Worm (Caenorhabditis elegans): ENCODE data around the gene F53H2.1.

F53H2.1 gene

ce11 chrV:20393773-20394172, 6.3 kb downstream of the F53H2.1 start, which contains the start of gene cnc-7:
Gene cnc-7, plus strand, starts transcription at chrV:20394073.
- TF ChIP-seq lin-35 (GFP tag; optimal IDR thresholded peaks at IDR 0.05) (no peak), zag-1 (tag; optimal IDR thresholded peaks at IDR 0.05) (no peak), fkh-10 (GFP tag; optimal IDR thresholded peaks at IDR 0.05) (no peak), aly-2 (tag; optimal IDR thresholded peaks at IDR 0.05) (no peak), C04F5.9 (tag; optimal IDR thresholded peaks at IDR 0.05) (no peak), hpl-2 (GFP tag; optimal IDR thresholded peaks at IDR 0.05) (no peak), unc-30 (tag; optimal IDR thresholded peaks at IDR 0.05) (no peak), mab-9 (GFP tag; IDR thresholded peaks at IDR 0.05) (no peak), hlh-4 (tag; optimal IDR thresholded peaks at IDR 0.05) (no peak), tbx-2 (tag; optimal IDR thresholded peaks at IDR 0.05) (no peak)

DNA sequence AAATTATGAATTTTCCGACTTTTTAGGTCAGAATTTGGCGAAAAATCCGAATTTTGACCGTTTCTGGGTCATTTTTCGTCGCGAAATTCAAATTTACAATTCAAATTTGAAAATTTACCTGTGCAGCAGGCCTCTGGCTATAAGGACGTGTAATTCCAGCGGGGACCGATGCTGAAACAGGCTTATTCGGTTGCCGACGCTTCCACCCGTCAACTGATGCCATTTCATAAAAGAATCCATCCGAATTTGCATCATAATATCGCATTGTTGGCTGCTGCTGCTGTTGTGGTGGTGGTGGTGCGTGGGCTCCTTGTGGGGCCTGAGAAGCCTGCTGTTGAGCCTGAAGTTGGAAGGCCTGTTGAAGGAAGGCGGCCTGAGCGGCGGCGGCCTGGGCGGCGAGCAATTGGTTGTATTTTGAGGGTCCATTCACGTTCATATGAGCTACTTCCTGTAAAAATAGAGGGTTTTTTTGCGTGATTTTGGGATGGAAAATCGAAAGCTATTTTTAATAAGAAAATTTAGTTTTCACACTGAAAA, 12.1 kb downstream of the F53H2.1 start:
- TF ChIP-seq ztf-11 (tag; optimal IDR thresholded peaks at IDR 0.05) (no peak), tbx-2 (tag; optimal IDR thresholded peaks at IDR 0.05) (no peak), xbp-1 (tag; optimal IDR thresholded peaks at IDR 0.05) (no peak), C04F5.9 (tag; optimal IDR thresholded peaks at IDR 0.05) (no peak), zag-1 (tag; optimal IDR thresholded peaks at IDR 0.05) (no peak), vab-15 (tag; optimal IDR thresholded peaks at IDR 0.05) (no peak), ama-1 (optimal IDR thresholded peaks at IDR 0.05) (no peak), ceh-90 (tag; optimal IDR thresholded peaks at IDR 0.05) (no peak), swsn-7 (tag; optimal IDR thresholded peaks at IDR 0.05) (no peak), elt-3 (tag; optimal IDR thresholded peaks at IDR 0.05) (no peak), nhr-85 (tag) (no peak), ceh-82 (tag; optimal IDR thresholded peaks at IDR 0.05) (no peak), egl-13 (tag; optimal IDR thresholded peaks at IDR 0.05) (no peak), dsc-1 (tag; optimal IDR thresholded peaks at IDR 0.05) (no peak), nhr-20 (tag; optimal IDR thresholded peaks at IDR 0.05) (no peak), unc-86 (tag; optimal IDR thresholded peaks at IDR 0.05) (no peak), efl-3 (GFP tag; optimal IDR thresholded peaks at IDR 0.05) (no peak)

DNA sequence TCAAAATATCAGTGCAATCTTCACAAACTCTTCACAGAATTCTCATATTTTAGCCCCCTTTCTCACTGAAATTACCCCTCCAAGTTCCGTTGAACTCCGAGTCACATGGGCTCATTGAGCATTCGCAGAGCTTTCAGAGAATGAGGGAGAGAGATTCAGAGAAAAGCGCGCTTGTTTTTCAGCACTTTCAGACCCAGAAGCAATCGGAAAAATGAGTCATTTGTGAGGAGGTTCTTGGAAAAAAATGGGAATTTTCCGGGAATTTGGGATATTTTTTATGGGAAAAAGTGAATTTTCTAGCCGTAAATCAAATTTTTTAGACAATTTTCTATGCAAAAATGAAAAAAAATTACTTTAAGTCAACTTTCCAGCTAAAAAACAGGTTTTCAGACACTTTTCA, 15.3 kb downstream of the F53H2.1 start:
- peak; percentile 95 for TF ChIP-seq fkh-8 (tag; optimal IDR thresholded peaks at IDR 0.05)
- peak; percentile 53 for TF ChIP-seq sox-4 (tag; optimal IDR thresholded peaks at IDR 0.05)
- peak; percentile 84 for TF ChIP-seq nhr-47 (tag; optimal IDR thresholded peaks at IDR 0.05)
- TF ChIP-seq swsn-7 (tag; optimal IDR thresholded peaks at IDR 0.05), result peak; percentile 37
- TF ChIP-seq lin-14 (GFP tag; optimal IDR thresholded peaks at IDR 0.05), result peak; percentile 46
- TF ChIP-seq nhr-11 (tag; optimal IDR thresholded peaks at IDR 0.05), result peak; percentile 59
- no peak for TF ChIP-seq ets-5 (GFP tag; IDR thresholded peaks at IDR 0.05)
- peak; percentile 39 for TF ChIP-seq egl-13 (tag; optimal IDR thresholded peaks at IDR 0.05)
- TF ChIP-seq rnt-1 (tag; optimal IDR thresholded peaks at IDR 0.05), result no peak
- peak; percentile 86 for TF ChIP-seq nhr-71 (tag; optimal IDR thresholded peaks at IDR 0.05)
- peak in 1 of 2 experiments; percentile 15 for TF ChIP-seq lsy-2 (tag; optimal IDR thresholded peaks at IDR 0.05)
- TF ChIP-seq mef-2 (tag; optimal IDR thresholded peaks at IDR 0.05), result no peak
- peak; percentile 51 for TF ChIP-seq pax-3 (tag; optimal IDR thresholded peaks at IDR 0.05)
- TF ChIP-seq vab-15 (tag; optimal IDR thresholded peaks at IDR 0.05), result no peak
- peak; percentile 22 for TF ChIP-seq unc-86 (tag; optimal IDR thresholded peaks at IDR 0.05)
- TF ChIP-seq fos-1 (tag; optimal IDR thresholded peaks at IDR 0.05), result peak; percentile 72

ce11 chrV:20406817-20407216, 19.3 kb downstream of the F53H2.1 start:
- TF ChIP-seq C16A3.4 (tag; optimal IDR thresholded peaks at IDR 0.05) (no peak), efl-1 (optimal IDR thresholded peaks at IDR 0.05) (no peak), efl-1 (GFP tag; optimal IDR thresholded peaks at IDR 0.05 in 1 of 2) (peak in 1 of 2 experiments; percentile 63)

All from whole organism, L1 larva.